Worm (Caenorhabditis elegans): Measurements from ENCODE around the gene Y56A3A.16.
A peak's percentile ranks its signal among the peaks of the same experiment; 100 is the strongest.
"Not testable (repeated sequence)": the region's sequence is repeated elsewhere in the genome, so short reads cannot be mapped to it uniquely, and the experiment has no call there.

Y56A3A.16 gene

ce11 chrIII:11895504-11895903 lies 18.6 kb downstream of the Y56A3A.16 start:
- TF ChIP-seq skn-1 (tag; optimal IDR thresholded peaks at IDR 0.05) = no peak
- no peak for TF ChIP-seq ceh-16 (tag; optimal IDR thresholded peaks at IDR 0.05)

ce11 chrIII:11892939-11893338 lies 21.2 kb downstream of the Y56A3A.16 start, which contains the start of gene Y56A3A.41:
Gene Y56A3A.41 (minus strand): TSS chrIII:11893039.
- TF ChIP-seq nhr-6 (tag; optimal IDR thresholded peaks at IDR 0.05) (no peak), zag-1 (tag; optimal IDR thresholded peaks at IDR 0.05) (no peak), lin-39 (tag; optimal IDR thresholded peaks at IDR 0.05) (no peak), crh-2 (tag; optimal IDR thresholded peaks at IDR 0.05) (no peak), nhr-25 (tag; optimal IDR thresholded peaks at IDR 0.05) (no peak), F13H6.1 (tag; optimal IDR thresholded peaks at IDR 0.05) (no peak), elt-3 (tag; optimal IDR thresholded peaks at IDR 0.05) (no peak), R02D3.7 (tag; optimal IDR thresholded peaks at IDR 0.05) (no peak), snpc-4 (tag; optimal IDR thresholded peaks at IDR 0.05) (no peak), nhr-237 (tag; optimal IDR thresholded peaks at IDR 0.05) (no peak), Y55F3AM.14 (GFP tag; optimal IDR thresholded peaks at IDR 0.05) (no peak), alr-1 (tag; optimal IDR thresholded peaks at IDR 0.05) (no peak), mdl-1 (tag; optimal IDR thresholded peaks at IDR 0.05) (no peak), lsy-2 (tag; optimal IDR thresholded peaks at IDR 0.05) (no peak)

- TF ChIP-seq nhr-21 (tag; optimal IDR thresholded peaks at IDR 0.05) = no peak
- TF ChIP-seq nhr-6 (tag; optimal IDR thresholded peaks at IDR 0.05) = no peak
These were observed 22.8 kb downstream of the Y56A3A.16 start, which contains the start of gene faah-5 for ce11 chrIII:11891335-11891734. Gene faah-5 (minus strand): TSS chrIII:11891435.

- not testable (repeated sequence) for TF ChIP-seq nhr-11 (tag; optimal IDR thresholded peaks at IDR 0.05); sem-4 (tag; optimal IDR thresholded peaks at IDR 0.05); Y55F3AM.14 (GFP tag; optimal IDR thresholded peaks at IDR 0.05)
These were observed 30.4 kb downstream of the Y56A3A.16 start, which contains the start of gene fbxb-22 for ce11 chrIII:11883694-11884093. Gene fbxb-22 (minus strand): TSS chrIII:11883754.

- TF ChIP-seq nhr-23 (tag; optimal IDR thresholded peaks at IDR 0.05) (no peak), fos-1 (tag; optimal IDR thresholded peaks at IDR 0.05) (peak; percentile 40), lsy-2 (tag; optimal IDR thresholded peaks at IDR 0.05) (no peak), nhr-237 (tag; optimal IDR thresholded peaks at IDR 0.05) (no peak)
These were observed 32.6 kb downstream of the Y56A3A.16 start for ce11 chrIII:11881549-11881948.

- TF ChIP-seq crh-2 (tag; optimal IDR thresholded peaks at IDR 0.05) (peak; percentile 20), peb-1 (tag; optimal IDR thresholded peaks at IDR 0.05) (no peak), fos-1 (tag; optimal IDR thresholded peaks at IDR 0.05) (peak; percentile 18), lin-11 (tag; optimal IDR thresholded peaks at IDR 0.05) (no peak)
These were observed 35.4 kb downstream of the Y56A3A.16 start, which contains the start of gene Y56A3A.6 for ce11 chrIII:11878751-11879150. Gene Y56A3A.6 (minus strand): TSS chrIII:11878803.

- no peak for TF ChIP-seq ceh-82 (tag; optimal IDR thresholded peaks at IDR 0.05)
- TF ChIP-seq sma-9 (GFP tag; optimal IDR thresholded peaks at IDR 0.05) = no peak
- no peak for TF ChIP-seq sma-9 (tag; optimal IDR thresholded peaks at IDR 0.05)
- TF ChIP-seq lin-39 (tag; optimal IDR thresholded peaks at IDR 0.05) = no peak
- TF ChIP-seq mdl-1 (tag; optimal IDR thresholded peaks at IDR 0.05) = no peak
- TF ChIP-seq nhr-21 (tag; optimal IDR thresholded peaks at IDR 0.05) = no peak
- TF ChIP-seq ceh-16 (tag; optimal IDR thresholded peaks at IDR 0.05) = no peak
- TF ChIP-seq elt-3 (tag; optimal IDR thresholded peaks at IDR 0.05) = no peak
- TF ChIP-seq nhr-77 (tag; optimal IDR thresholded peaks at IDR 0.05) = no peak
- no peak for TF ChIP-seq egl-27 (tag; optimal IDR thresholded peaks at IDR 0.05)
- TF ChIP-seq R02D3.7 (tag; optimal IDR thresholded peaks at IDR 0.05) = no peak
- TF ChIP-seq blmp-1 (tag; optimal IDR thresholded peaks at IDR 0.05; ENCODE audit: insufficient read depth) = no peak
- no peak for TF ChIP-seq fos-1 (tag; optimal IDR thresholded peaks at IDR 0.05)
- TF ChIP-seq gmeb-1 (tag; optimal IDR thresholded peaks at IDR 0.05) = no peak
- no peak for TF ChIP-seq aly-2 (tag; optimal IDR thresholded peaks at IDR 0.05)
- no peak for TF ChIP-seq nhr-25 (tag; optimal IDR thresholded peaks at IDR 0.05)
- no peak for TF ChIP-seq unc-55 (GFP tag; optimal IDR thresholded peaks at IDR 0.05)
- no peak for TF ChIP-seq mab-5 (tag; optimal IDR thresholded peaks at IDR 0.05)
- no peak for TF ChIP-seq skn-1 (tag; optimal IDR thresholded peaks at IDR 0.05)
These were observed 38.0 kb downstream of the Y56A3A.16 start for ce11 chrIII:11876130-11876529.
